Worm (Caenorhabditis elegans): ENCODE data around the gene ceh-79.

ce11 chrV:13297220-13297619 lies 4.4 kb upstream of the ceh-79 start, which contains the start of gene C26E1.1:
- TF ChIP-seq Y95B8A.8 (GFP tag; IDR thresholded peaks at IDR 0.05) = no peak
- no peak for TF ChIP-seq ama-1 (optimal IDR thresholded peaks at IDR 0.05)
- TF ChIP-seq ama-1 (GFP tag; optimal IDR thresholded peaks at IDR 0.05) = no peak
- no peak for TF ChIP-seq cebp-2 (GFP tag; IDR thresholded peaks at IDR 0.05)
- no peak for TF ChIP-seq attf-6 (GFP tag; IDR thresholded peaks at IDR 0.05)
- TF ChIP-seq unc-62 (GFP tag; optimal IDR thresholded peaks at IDR 0.05) = no peak
- TF ChIP-seq ztf-28 (GFP tag; IDR thresholded peaks at IDR 0.05) = no peak
- TF ChIP-seq F39B2.1 (GFP tag; IDR thresholded peaks at IDR 0.05) = no peak
- TF ChIP-seq unc-130 (GFP tag; optimal IDR thresholded peaks at IDR 0.05) = no peak
- TF ChIP-seq K11D2.4 (GFP tag; IDR thresholded peaks at IDR 0.05) = no peak
- no peak for TF ChIP-seq lsy-27 (tag; optimal IDR thresholded peaks at IDR 0.05; ENCODE audit: borderline replicate concordance, insufficient read depth)
